Worm (Caenorhabditis elegans) whole organism, L1 larva: ENCODE data around the gene srd-50.

Source experiments
- ceh-82 ChIP-seq, 3 experiments: fragments of 150-350 bp in 1 of 3; sonication (generic microtip) in 2 of 3; optimal IDR thresholded peaks; 2 replicates each; lab custom pipeline; 2014 to 2017; ENCODE audit warnings: missing biosample characterization in 3 of 3, missing genetic modification characterization in 3 of 3
- dpl-1 ChIP-seq, 3 experiments: fragments of 150-350 bp in 2 of 3; sonication (generic microtip) in 1 of 3; optimal IDR thresholded peaks; 2 replicates each; lab custom pipeline; 2014 to 2017; ENCODE audit warnings: missing biosample characterization in 3 of 3, missing genetic modification characterization in 3 of 3, missing genetic modification reagents in 3 of 3
- lin-35 ChIP-seq, 2 experiments: fragments of 150-350 bp; optimal IDR thresholded peaks; 2 replicates each; lab custom pipeline; 2014; ENCODE audit warnings: missing biosample characterization in 2 of 2, missing genetic modification characterization in 2 of 2, missing genetic modification reagents in 2 of 2
- lin-39 ChIP-seq: fragments of 150-350 bp; optimal IDR thresholded peaks from 2 replicates; lab custom pipeline; 2014; ENCODE audit warnings: missing biosample characterization, missing genetic modification reagents, missing genetic modification characterization
- nhr-237 ChIP-seq: fragments of 150-350 bp; optimal IDR thresholded peaks from 2 replicates; lab custom pipeline; 2014; ENCODE audit warnings: missing biosample characterization, missing genetic modification characterization
- sptf-1 ChIP-seq: fragments of 150-350 bp; optimal IDR thresholded peaks from 2 replicates; lab custom pipeline; 2014; ENCODE audit warnings: missing biosample characterization, missing genetic modification characterization
- swsn-7 ChIP-seq: sonication (generic microtip); optimal IDR thresholded peaks from 2 replicates; lab custom pipeline; 2016; ENCODE audit warnings: missing genetic modification characterization, missing compliant biosample characterization
- unc-30 ChIP-seq: sonication (generic microtip); optimal IDR thresholded peaks from 2 replicates; lab custom pipeline; 2017; ENCODE audit warnings: missing biosample characterization, missing genetic modification characterization
- vab-15 ChIP-seq: sonication (generic microtip); optimal IDR thresholded peaks from 2 replicates; lab custom pipeline; 2017; ENCODE audit warnings: missing genotype, mild to moderate bottlenecking, missing genetic modification characterization, missing compliant biosample characterization

ce11 chrX:13499923-13500322 lies 18.3 kb upstream of the srd-50 start:
- TF ChIP-seq lin-39 (no peak), vab-15 (tag; lab: Kevin White, UChicago) (no peak), dpl-1 (GFP tag; optimal IDR thresholded peaks at IDR 0.05; lab: Kevin White, UChicago) (no peak), unc-30 (no peak), nhr-237 (tag; lab: Kevin White, UChicago) (no peak), ceh-82 (tag; optimal IDR thresholded peaks at IDR 0.05; lab: Kevin White, UChicago) (no peak), lin-35 (GFP tag; optimal IDR thresholded peaks at IDR 0.05; lab: Kevin White, UChicago) (no peak), swsn-7 (tag; lab: Kevin White, UChicago) (no peak), sptf-1 (tag; lab: Kevin White, UChicago) (no peak)
